Fruit fly (Drosophila melanogaster) whole organism, embryonic: Measurements from ENCODE around the gene fw.

ENCODE experiments used
- BEAF-32 ChIP-seq: fragments of 200-800 bp; sonication (Bioruptor generic); optimal IDR thresholded peaks from 3 replicates; lab custom pipeline; 2017; ENCODE audit warnings: missing biosample characterization, missing genetic modification characterization, mild to moderate bottlenecking, moderate library complexity, missing genetic modification reagents
- C15 ChIP-seq: fragments of 200-800 bp; sonication (Bioruptor generic); IDR thresholded peaks from 3 replicates; pipeline ENCODE4 v1.3.6; 2022; ENCODE audit warnings: missing biosample characterization, missing genetic modification characterization
- CG10209 ChIP-seq: fragments of 200-800 bp; sonication (Bioruptor generic); optimal IDR thresholded peaks from 3 replicates; lab custom pipeline; 2017; ENCODE audit warnings: missing biosample characterization, mild to moderate bottlenecking, missing genetic modification characterization, missing genetic modification reagents
- CG11456 ChIP-seq: fragments of 200-800 bp; sonication (Bioruptor generic); IDR thresholded peaks from 3 replicates; pipeline ENCODE4 v1.3.6; 2022; ENCODE audit warnings: missing biosample characterization, missing genetic modification characterization
- CG11695 ChIP-seq: fragments of 200-800 bp; sonication (Bioruptor generic); IDR thresholded peaks from 3 replicates; pipeline ENCODE4 v1.3.6; 2022; ENCODE audit warnings: missing biosample characterization, missing genetic modification characterization
- CG12071 ChIP-seq: fragments of 200-800 bp; sonication (Bioruptor generic); optimal IDR thresholded peaks from 3 replicates; lab custom pipeline; 2018; ENCODE audit warnings: missing biosample characterization, mild to moderate bottlenecking, missing genetic modification characterization
- CG13287 ChIP-seq: fragments of 200-800 bp; sonication (Bioruptor generic); IDR thresholded peaks from 2 replicates; pipeline ENCODE4 v1.3.6; 2022; ENCODE audit warnings: missing biosample characterization, missing genetic modification characterization; ENCODE audit not compliant: partially characterized antibody
- CG14965 ChIP-seq: fragments of 200-800 bp; sonication (Bioruptor generic); optimal IDR thresholded peaks from 2 replicates; lab custom pipeline; 2016; ENCODE audit warnings: missing biosample characterization, missing genetic modification characterization, borderline replicate concordance
- CG34376 ChIP-seq: fragments of 200-800 bp; sonication (Bioruptor generic); optimal IDR thresholded peaks from 2 replicates; lab custom pipeline; 2018; ENCODE audit warnings: missing biosample characterization, mild to moderate bottlenecking, missing genetic modification characterization
- CG34422 ChIP-seq: fragments of 200-800 bp; sonication (Bioruptor generic); IDR thresholded peaks from 3 replicates; pipeline ENCODE4 v1.3.6; 2022; ENCODE audit warnings: missing biosample characterization, missing genetic modification characterization
- CG5245 ChIP-seq: fragments of 200-800 bp; sonication (Bioruptor generic); optimal IDR thresholded peaks from 3 replicates; lab custom pipeline; 2016; ENCODE audit warnings: missing biosample characterization, missing genetic modification characterization
- CG6683 ChIP-seq: fragments of 200-800 bp; sonication (Bioruptor generic); optimal IDR thresholded peaks from 2 replicates; lab custom pipeline; 2017; ENCODE audit warnings: missing biosample characterization, mild to moderate bottlenecking, missing genetic modification characterization, missing genetic modification reagents
- CG7372 ChIP-seq: fragments of 200-800 bp; sonication (Bioruptor generic); IDR thresholded peaks from 2 replicates; pipeline ENCODE4 v1.3.6; 2022; ENCODE audit warnings: missing biosample characterization, missing genetic modification characterization
- CG8290 ChIP-seq, 3 experiments: fragments of 200-800 bp; sonication (Bioruptor generic); optimal IDR thresholded peaks; 2 replicates each; lab custom pipeline; 2016 to 2019; ENCODE audit warnings: missing biosample characterization in 3 of 3, missing genetic modification characterization in 3 of 3, mild to moderate bottlenecking in 2 of 3, moderate library complexity in 1 of 3
- CG9727 ChIP-seq: fragments of 200-800 bp; sonication (Bioruptor generic); optimal IDR thresholded peaks from 3 replicates; lab custom pipeline; 2017; ENCODE audit warnings: missing biosample characterization, mild to moderate bottlenecking, missing genetic modification characterization
- CHES-1-like ChIP-seq: fragments of 200-800 bp; sonication (Bioruptor generic); optimal IDR thresholded peaks from 2 replicates; lab custom pipeline; 2016; ENCODE audit warnings: missing biosample characterization, missing genetic modification characterization
- CoRest ChIP-seq: fragments of 200-800 bp; sonication (Bioruptor generic); optimal IDR thresholded peaks from 3 replicates; lab custom pipeline; 2018; ENCODE audit warnings: missing biosample characterization, mild to moderate bottlenecking, missing genetic modification characterization, moderate library complexity
- D19A ChIP-seq: fragments of 200-800 bp; optimal IDR thresholded peaks from 3 replicates; lab custom pipeline; 2019; ENCODE audit warnings: missing biosample characterization, mild to moderate bottlenecking, missing genetic modification characterization, moderate library complexity
- Dip2 ChIP-seq: fragments of 200-800 bp; sonication (Bioruptor generic); IDR thresholded peaks from 2 replicates; pipeline ENCODE4 v1.3.6; 2022; ENCODE audit warnings: missing biosample characterization, missing genetic modification characterization
- Gsc ChIP-seq: fragments of 200-800 bp; sonication (Bioruptor generic); IDR thresholded peaks from 2 replicates; pipeline ENCODE4 v1.3.6; 2022; ENCODE audit warnings: missing biosample characterization, missing genetic modification characterization
- Gug ChIP-seq: fragments of 200-800 bp; sonication (Bioruptor generic); IDR thresholded peaks from 4 replicates; pipeline ENCODE4 v1.3.6; 2022; ENCODE audit warnings: missing biosample characterization, missing genetic modification characterization
- H15 ChIP-seq: fragments of 200-800 bp; sonication (Bioruptor generic); IDR thresholded peaks from 3 replicates; pipeline ENCODE4 v1.3.6; 2022; ENCODE audit warnings: missing biosample characterization, missing genetic modification characterization
- Hr51 ChIP-seq, 2 experiments: fragments of 200-800 bp; sonication (Bioruptor generic); optimal IDR thresholded peaks; 2 replicates in 1 of 2; 3 replicates in 1 of 2; lab custom pipeline; 2016 to 2018; ENCODE audit warnings: missing biosample characterization in 2 of 2, missing genetic modification characterization in 2 of 2, mild to moderate bottlenecking in 1 of 2, moderate library complexity in 1 of 2
- MESR4 ChIP-seq: fragments of 200-800 bp; sonication (Bioruptor generic); optimal IDR thresholded peaks from 2 replicates; lab custom pipeline; 2018; ENCODE audit warnings: missing biosample characterization, mild to moderate bottlenecking, missing genetic modification characterization, moderate library complexity
- Mrtf ChIP-seq: fragments of 200-800 bp; sonication (Bioruptor generic); IDR thresholded peaks from 3 replicates; pipeline ENCODE4 v1.3.6; 2022; ENCODE audit warnings: missing biosample characterization, missing genetic modification characterization
- Oli ChIP-seq: fragments of 200-800 bp; sonication (Bioruptor generic); optimal IDR thresholded peaks from 2 replicates; lab custom pipeline; 2018; ENCODE audit warnings: missing biosample characterization, mild to moderate bottlenecking, missing genetic modification characterization, moderate library complexity
- Pdp1 ChIP-seq, 2 experiments: fragments of 200-800 bp; sonication (Bioruptor generic); optimal IDR thresholded peaks; 3 replicates each; lab custom pipeline; 2016; ENCODE audit warnings: missing biosample characterization in 2 of 2, missing genetic modification characterization in 2 of 2, mild to moderate bottlenecking in 1 of 2, moderate library complexity in 1 of 2
- Rx ChIP-seq: fragments of 200-800 bp; sonication (Bioruptor generic); IDR thresholded peaks from 2 replicates; pipeline ENCODE4 v1.3.6; 2022; ENCODE audit warnings: missing biosample characterization, missing genetic modification characterization
- Sox100B ChIP-seq: fragments of 200-800 bp; sonication (Bioruptor generic); optimal IDR thresholded peaks from 3 replicates; lab custom pipeline; 2018; ENCODE audit warnings: missing biosample characterization, mild to moderate bottlenecking, missing genetic modification characterization
- Sry-δ ChIP-seq: fragments of 200-800 bp; sonication (Bioruptor generic); optimal IDR thresholded peaks from 2 replicates; lab custom pipeline; 2016; ENCODE audit warnings: missing biosample characterization, missing genetic modification characterization
- Xbp1 ChIP-seq: fragments of 200-800 bp; sonication (Bioruptor generic); optimal IDR thresholded peaks from 3 replicates; lab custom pipeline; 2016; ENCODE audit warnings: missing biosample characterization, mild to moderate bottlenecking, missing genetic modification characterization
- abd-A ChIP-seq: fragments of 200-800 bp; sonication (Bioruptor generic); optimal IDR thresholded peaks from 3 replicates; lab custom pipeline; 2019; ENCODE audit warnings: missing biosample characterization, mild to moderate bottlenecking, missing genetic modification characterization, moderate library complexity
- bab2 ChIP-seq: fragments of 200-800 bp; sonication (Bioruptor generic); optimal IDR thresholded peaks from 2 replicates; lab custom pipeline; 2016; ENCODE audit warnings: missing biosample characterization, missing genetic modification characterization
- bbx ChIP-seq: fragments of 200-800 bp; sonication (Bioruptor generic); IDR thresholded peaks from 2 replicates; pipeline ENCODE4 v1.3.6; 2022; ENCODE audit warnings: missing biosample characterization, missing genetic modification characterization; ENCODE audit not compliant: partially characterized antibody
- bowl ChIP-seq: fragments of 200-800 bp; sonication (Bioruptor generic); IDR thresholded peaks from 2 replicates; pipeline ENCODE4 v1.3.6; 2022; ENCODE audit warnings: missing biosample characterization, missing genetic modification characterization
- dysf ChIP-seq: fragments of 200-800 bp; sonication (Bioruptor generic); IDR thresholded peaks from 3 replicates; pipeline ENCODE4 v1.3.6; 2022; ENCODE audit warnings: missing biosample characterization, missing genetic modification characterization
- eyg ChIP-seq: fragments of 200-800 bp; sonication (Bioruptor generic); optimal IDR thresholded peaks from 3 replicates; lab custom pipeline; 2016; ENCODE audit warnings: missing biosample characterization, missing genetic modification characterization
- fd96Cb ChIP-seq: fragments of 200-800 bp; sonication (Bioruptor generic); optimal IDR thresholded peaks from 2 replicates; lab custom pipeline; 2018; ENCODE audit warnings: missing biosample characterization, mild to moderate bottlenecking, missing genetic modification characterization, moderate library complexity
- gcm2 ChIP-seq: fragments of 200-800 bp; sonication (Bioruptor generic); optimal IDR thresholded peaks from 2 replicates; lab custom pipeline; 2016; ENCODE audit warnings: missing biosample characterization, missing genetic modification characterization
- grau ChIP-seq: fragments of 200-800 bp; optimal IDR thresholded peaks from 3 replicates; lab custom pipeline; 2019; ENCODE audit warnings: missing biosample characterization, mild to moderate bottlenecking, missing genetic modification characterization, moderate library complexity
- hbn ChIP-seq: fragments of 200-800 bp; sonication (Bioruptor generic); IDR thresholded peaks from 2 replicates; pipeline ENCODE4 v1.3.6; 2022; ENCODE audit warnings: missing biosample characterization, missing genetic modification characterization; ENCODE audit not compliant: partially characterized antibody
- hth ChIP-seq: fragments of >200 bp; optimal IDR thresholded peaks from 2 replicates; lab custom pipeline; 2017; ENCODE audit warnings: inconsistent platforms
- ken ChIP-seq: fragments of 200-800 bp; sonication (Bioruptor generic); IDR thresholded peaks from 3 replicates; pipeline ENCODE4 v1.3.6; 2022; ENCODE audit warnings: missing biosample characterization, missing genetic modification characterization
- lilli ChIP-seq: fragments of 200-800 bp; sonication (Bioruptor generic); optimal IDR thresholded peaks from 3 replicates; lab custom pipeline; 2016; ENCODE audit warnings: missing biosample characterization, missing genetic modification characterization
- tgo ChIP-seq: fragments of 200-800 bp; sonication (Bioruptor generic); IDR thresholded peaks from 3 replicates; pipeline ENCODE4 v1.3.6; 2022; ENCODE audit warnings: missing biosample characterization, missing genetic modification characterization
- toy ChIP-seq: fragments of 200-800 bp; sonication (Bioruptor generic); IDR thresholded peaks from 2 replicates; pipeline ENCODE4 v1.3.6; 2022; ENCODE audit warnings: missing biosample characterization, missing genetic modification characterization
- unc-4 ChIP-seq: fragments of 200-800 bp; sonication (Bioruptor generic); IDR thresholded peaks from 2 replicates; pipeline ENCODE4 v1.3.6; 2022; ENCODE audit warnings: missing biosample characterization, missing genetic modification characterization; ENCODE audit not compliant: partially characterized antibody
- unpg ChIP-seq: fragments of 200-800 bp; sonication (Bioruptor generic); optimal IDR thresholded peaks from 3 replicates; lab custom pipeline; 2018; ENCODE audit warnings: missing biosample characterization, mild to moderate bottlenecking, missing genetic modification characterization, moderate library complexity

fw gene

dm6 chrX:12014800-12015389, 11.2 kb upstream of the fw start (continued):
- TF ChIP-seq CG12071 = no peak
- no peak for TF ChIP-seq hth (lab: Kevin White, UChicago)
- TF ChIP-seq C15 (GFP tag; lab: Robert Waterston, UW) = no peak
- peak; percentile 31; the same call in 1 of the 2 replicates for TF ChIP-seq CG13287 (GFP tag; lab: Robert Waterston, UW)
- no peak for TF ChIP-seq CG7372
- TF ChIP-seq MESR4 = no peak
- no peak for TF ChIP-seq Gsc (GFP tag; lab: Robert Waterston, UW)
- TF ChIP-seq lilli (GFP tag; lab: Kevin White, UChicago) = peak; percentile 26
- no peak for TF ChIP-seq bab2
- TF ChIP-seq gcm2 = no peak
- TF ChIP-seq D19A = peak; percentile 10
- TF ChIP-seq grau = peak; percentile 38
- TF ChIP-seq Mrtf = no peak
- TF ChIP-seq CG8290 (GFP tag; optimal IDR thresholded peaks at IDR 0.05; lab: Kevin White, UChicago) = no peak
- peak in 1 of 2 experiments; percentile 29 for TF ChIP-seq CG8290 (tag; optimal IDR thresholded peaks at IDR 0.05; lab: Kevin White, UChicago)
- no peak for TF ChIP-seq Hr51 (GFP tag; optimal IDR thresholded peaks at IDR 0.05; lab: Kevin White, UChicago)
- no peak for TF ChIP-seq BEAF-32 (GFP tag; lab: Kevin White, UChicago)
- TF ChIP-seq Rx (GFP tag; lab: Robert Waterston, UW) = peak; percentile 16; the same call in 1 of the 2 replicates
- TF ChIP-seq Pdp1 (GFP tag; optimal IDR thresholded peaks at IDR 0.05; lab: Kevin White, UChicago) = peak in 1 of 2 experiments; percentile 27
- TF ChIP-seq unpg = peak; percentile 29
- peak; percentile 15 for TF ChIP-seq CoRest (tag; lab: Kevin White, UChicago)
- peak; percentile 58 for TF ChIP-seq CG34422 (GFP tag; lab: Robert Waterston, UW)
- no peak for TF ChIP-seq CG14965
- peak; percentile 17 for TF ChIP-seq Oli (tag; lab: Kevin White, UChicago)
- TF ChIP-seq Gug (GFP tag; lab: Robert Waterston, UW) = peak; percentile 27; the same call in 2 of the 4 replicates
- peak; percentile 25 for TF ChIP-seq CG5245
- 0 out of 2 replicates have a peak, but pooled peaks have one; percentile 7 for TF ChIP-seq bbx
- no peak for TF ChIP-seq eyg
- peak; percentile 3 for TF ChIP-seq Sox100B
- no peak for TF ChIP-seq Dip2 (GFP tag; lab: Robert Waterston, UW)
- no peak for TF ChIP-seq CG6683
- 0 out of 3 replicates have a peak, but pooled peaks have one; percentile 7 for TF ChIP-seq H15 (GFP tag; lab: Robert Waterston, UW)
- no peak for TF ChIP-seq toy
- no peak for TF ChIP-seq unc-4
- TF ChIP-seq Xbp1 = peak; percentile 36
- TF ChIP-seq ken (GFP tag; lab: Robert Waterston, UW) = peak; percentile 57; the same call in 1 of the 3 replicates
- TF ChIP-seq bowl (GFP tag; lab: Robert Waterston, UW) = no peak
- TF ChIP-seq CG11695 (GFP tag; lab: Robert Waterston, UW) = 0 out of 3 replicates have a peak, but pooled peaks have one; percentile 18
- peak; percentile 5 for TF ChIP-seq CHES-1-like (GFP tag; lab: Kevin White, UChicago)
- TF ChIP-seq abd-A (tag; lab: Kevin White, UChicago) = no peak
- TF ChIP-seq CG10209 = peak; percentile 16
- TF ChIP-seq Sry-δ (GFP tag; lab: Kevin White, UChicago) = no peak
- TF ChIP-seq CG11456 (GFP tag; lab: Robert Waterston, UW) = 0 out of 3 replicates have a peak, but pooled peaks have one; percentile 8
- TF ChIP-seq CG9727 (GFP tag; lab: Kevin White, UChicago) = peak; percentile 36
- no peak for TF ChIP-seq CG34376
- TF ChIP-seq fd96Cb (tag; lab: Kevin White, UChicago) = peak; percentile 1
- TF ChIP-seq hbn (GFP tag; lab: Robert Waterston, UW) = peak; percentile 25; the same call in 1 of the 2 replicates
- peak; percentile 20; the same call in 1 of the 3 replicates for TF ChIP-seq tgo (GFP tag; lab: Robert Waterston, UW)
- peak; percentile 40; the same call in 1 of the 3 replicates for TF ChIP-seq dysf
